Worm (Caenorhabditis elegans) whole organism, young adult: Measurements from ENCODE around the gene C02F12.5.

Source experiments
- B0261.1 ChIP-seq: sonication (generic microtip); optimal IDR thresholded peaks from 2 replicates; lab custom pipeline; 2016; ENCODE audit warnings: mild to moderate bottlenecking, missing genetic modification characterization, moderate library complexity, missing compliant biosample characterization
- F10E7.11 ChIP-seq: sonication (generic microtip); optimal IDR thresholded peaks from 2 replicates; lab custom pipeline; 2017; ENCODE audit warnings: mild to moderate bottlenecking, missing genetic modification characterization, moderate library complexity, missing compliant biosample characterization
- F22D6.2 ChIP-seq: sonication (generic microtip); optimal IDR thresholded peaks from 2 replicates; lab custom pipeline; 2016; ENCODE audit warnings: mild to moderate bottlenecking, missing genetic modification characterization, missing compliant biosample characterization
- F23B12.7 ChIP-seq: sonication (generic microtip); optimal IDR thresholded peaks from 2 replicates; lab custom pipeline; 2017; ENCODE audit warnings: missing genetic modification characterization, mild to moderate bottlenecking, missing compliant biosample characterization, antibody characterized with exemption, moderate library complexity; ENCODE audit not compliant: insufficient read depth
- F33H1.4 ChIP-seq: fragments of 200-800 bp; sonication (Bioruptor generic); IDR thresholded peaks from 2 replicates; pipeline ENCODE4 v1.3.6; 2022; ENCODE audit warnings: missing genetic modification reagents, missing genetic modification characterization, missing compliant biosample characterization
- F57A8.1 ChIP-seq: fragments of 200-800 bp; sonication (Bioruptor generic); optimal IDR thresholded peaks from 2 replicates; lab custom pipeline; 2018; ENCODE audit warnings: mild to moderate bottlenecking, missing genetic modification characterization, moderate library complexity, missing compliant biosample characterization
- T26A5.8 ChIP-seq: sonication (generic microtip); optimal IDR thresholded peaks from 2 replicates; lab custom pipeline; 2016; ENCODE audit warnings: missing genetic modification characterization, missing compliant biosample characterization
- akir-1 ChIP-seq: fragments of 200-800 bp; sonication (Bioruptor generic); optimal IDR thresholded peaks from 2 replicates; lab custom pipeline; 2018; ENCODE audit warnings: mild to moderate bottlenecking, missing genetic modification characterization, moderate library complexity, missing compliant biosample characterization
- attf-3 ChIP-seq: fragments of 200-800 bp; sonication (Bioruptor generic); conservative IDR thresholded peaks from 2 replicates; pipeline ENCODE4 v1.3.6; 2022; ENCODE audit warnings: missing genetic modification reagents, missing genetic modification characterization, missing compliant biosample characterization
- attf-6 ChIP-seq: fragments of 200-800 bp; sonication (Bioruptor generic); IDR thresholded peaks from 2 replicates; pipeline ENCODE4 v1.3.6; 2022; ENCODE audit warnings: missing genetic modification reagents, missing genetic modification characterization, missing compliant biosample characterization
- ceh-27 ChIP-seq: fragments of 200-800 bp; sonication (Bioruptor generic); optimal IDR thresholded peaks from 2 replicates; lab custom pipeline; 2018; ENCODE audit warnings: mild to moderate bottlenecking, missing genetic modification characterization, moderate library complexity, missing compliant biosample characterization
- ceh-40 ChIP-seq: fragments of 200-800 bp; sonication (Bioruptor generic); IDR thresholded peaks from 2 replicates; pipeline ENCODE4 v1.3.6; 2022; ENCODE audit warnings: missing genetic modification characterization, missing compliant biosample characterization
- chd-7 ChIP-seq: sonication (generic microtip); optimal IDR thresholded peaks from 2 replicates; lab custom pipeline; 2016; ENCODE audit warnings: mild to moderate bottlenecking, missing genetic modification characterization, moderate library complexity, missing compliant biosample characterization
- dox-1 ChIP-seq: fragments of 200-800 bp; sonication (Bioruptor generic); IDR thresholded peaks from 2 replicates; pipeline ENCODE4 v1.3.6; 2022; ENCODE audit warnings: missing genetic modification reagents, missing genetic modification characterization, missing compliant biosample characterization
- dpl-1 ChIP-seq: fragments of 150-350 bp; optimal IDR thresholded peaks from 2 replicates; lab custom pipeline; 2014; ENCODE audit warnings: missing biosample characterization, missing genetic modification reagents, missing genetic modification characterization
- egl-18 ChIP-seq: fragments of 200-800 bp; sonication (Bioruptor generic); IDR thresholded peaks from 2 replicates; pipeline ENCODE4 v1.3.6; 2022; ENCODE audit warnings: missing genetic modification reagents, missing genetic modification characterization, missing compliant biosample characterization
- ets-4 ChIP-seq: fragments of 200-800 bp; sonication (Bioruptor generic); optimal IDR thresholded peaks from 2 replicates; lab custom pipeline; 2018; ENCODE audit warnings: mild to moderate bottlenecking, missing genetic modification characterization, missing compliant biosample characterization
- gei-17 ChIP-seq: fragments of 200-800 bp; sonication (Bioruptor generic); optimal IDR thresholded peaks from 2 replicates; lab custom pipeline; 2018; ENCODE audit warnings: mild to moderate bottlenecking, missing genetic modification characterization, missing compliant biosample characterization
- him-1 ChIP-seq: sonication (generic microtip); optimal IDR thresholded peaks from 2 replicates; lab custom pipeline; 2016; ENCODE audit warnings: missing genotype, missing genetic modification reagents, missing genetic modification characterization, missing compliant biosample characterization
- lag-1 ChIP-seq: fragments of 200-800 bp; sonication (Bioruptor generic); IDR thresholded peaks from 2 replicates; pipeline ENCODE4 v1.3.6; 2022; ENCODE audit warnings: missing genetic modification reagents, missing genetic modification characterization, missing compliant biosample characterization
- let-526 ChIP-seq: fragments of 200-800 bp; sonication (Bioruptor generic); IDR thresholded peaks from 2 replicates; pipeline ENCODE4 v1.3.6; 2022; ENCODE audit warnings: missing genetic modification reagents, missing genetic modification characterization, missing compliant biosample characterization
- let-607 ChIP-seq, 2 experiments: fragments of 200-800 bp in 1 of 2; sonication (Bioruptor generic) in 1 of 2; sonication (generic microtip) in 1 of 2; optimal IDR thresholded peaks; 2 replicates each; lab custom pipeline; 2016 to 2018; ENCODE audit warnings: mild to moderate bottlenecking in 2 of 2, missing compliant biosample characterization in 2 of 2, missing genetic modification characterization in 2 of 2, moderate library complexity in 2 of 2, missing genotype in 1 of 2
- lin-26 ChIP-seq: fragments of 200-800 bp; sonication (Bioruptor generic); IDR thresholded peaks from 2 replicates; pipeline ENCODE4 v1.3.6; 2022; ENCODE audit warnings: missing genetic modification reagents, missing genetic modification characterization, missing compliant biosample characterization
- lin-40 ChIP-seq: sonication (generic microtip); optimal IDR thresholded peaks from 2 replicates; lab custom pipeline; 2016; ENCODE audit warnings: missing genetic modification characterization, mild to moderate bottlenecking, missing compliant biosample characterization, missing genotype, missing genetic modification reagents
- lsl-1 ChIP-seq: fragments of 200-800 bp; sonication (Bioruptor generic); optimal IDR thresholded peaks from 2 replicates; lab custom pipeline; 2018; ENCODE audit warnings: mild to moderate bottlenecking, missing genetic modification characterization, moderate library complexity, missing compliant biosample characterization
- madf-10 ChIP-seq: sonication (generic microtip); optimal IDR thresholded peaks from 2 replicates; lab custom pipeline; 2016; ENCODE audit warnings: mild to moderate bottlenecking, missing genetic modification characterization, missing compliant biosample characterization
- madf-3 ChIP-seq: fragments of 200-800 bp; sonication (Bioruptor generic); IDR thresholded peaks from 2 replicates; pipeline ENCODE4 v1.3.6; 2022; ENCODE audit warnings: missing genetic modification reagents, missing genetic modification characterization, missing compliant biosample characterization
- madf-6 ChIP-seq: fragments of 200-800 bp; sonication (Bioruptor generic); IDR thresholded peaks from 2 replicates; pipeline ENCODE4 v1.3.6; 2022; ENCODE audit warnings: missing genetic modification reagents, missing genetic modification characterization, missing compliant biosample characterization
- madf-8 ChIP-seq: fragments of 200-800 bp; sonication (Bioruptor generic); conservative IDR thresholded peaks from 2 replicates; pipeline ENCODE4 v1.3.6; 2022; ENCODE audit warnings: missing genetic modification reagents, missing genetic modification characterization, missing compliant biosample characterization
- mes-4 ChIP-seq: sonication (generic microtip); optimal IDR thresholded peaks from 2 replicates; lab custom pipeline; 2016; ENCODE audit warnings: missing genotype, missing genetic modification characterization, missing compliant biosample characterization
- mxl-1 ChIP-seq: sonication (generic microtip); optimal IDR thresholded peaks from 2 replicates; lab custom pipeline; 2016; ENCODE audit warnings: missing genetic modification characterization, missing compliant biosample characterization
- nfya-1 ChIP-seq: sonication (generic microtip); optimal IDR thresholded peaks from 2 replicates; lab custom pipeline; 2017; ENCODE audit warnings: antibody characterized with exemption, missing compliant biosample characterization, missing genetic modification characterization, borderline replicate concordance; ENCODE audit not compliant: insufficient read depth
- nhr-27 ChIP-seq: fragments of 200-800 bp; sonication (Bioruptor generic); optimal IDR thresholded peaks from 2 replicates; lab custom pipeline; 2018; ENCODE audit warnings: mild to moderate bottlenecking, missing genetic modification characterization, moderate library complexity, missing compliant biosample characterization
- nhr-90 ChIP-seq: sonication (generic microtip); optimal IDR thresholded peaks from 2 replicates; lab custom pipeline; 2016; ENCODE audit warnings: missing genotype, mild to moderate bottlenecking, missing genetic modification characterization, missing compliant biosample characterization
- pha-4 ChIP-seq: fragments of 150-350 bp; sonication (generic microtip); optimal IDR thresholded peaks from 2 replicates; lab custom pipeline; 2014; ENCODE audit warnings: missing biosample characterization, missing genetic modification reagents, missing genetic modification characterization
- rec-8 ChIP-seq, 2 experiments: sonication (generic microtip); optimal IDR thresholded peaks; 2 replicates each; lab custom pipeline; 2016; ENCODE audit warnings: mild to moderate bottlenecking in 2 of 2, missing genetic modification characterization in 2 of 2, missing genetic modification reagents in 2 of 2, missing genotype in 2 of 2, missing biosample characterization in 1 of 2, missing compliant biosample characterization in 1 of 2, moderate library complexity in 1 of 2
- rpc-1 ChIP-seq, 2 experiments: fragments of 150-350 bp in 1 of 2; sonication (generic microtip) in 1 of 2; optimal IDR thresholded peaks; 2 replicates each; lab custom pipeline; 2014 to 2018; ENCODE audit warnings: missing biosample characterization in 1 of 2, missing genetic modification characterization in 1 of 2, missing genetic modification reagents in 1 of 2, missing genotype in 1 of 2
- sea-2 ChIP-seq: fragments of 200-800 bp; sonication (Bioruptor generic); IDR thresholded peaks from 2 replicates; pipeline ENCODE4 v1.3.6; 2022; ENCODE audit warnings: missing genetic modification characterization, missing compliant biosample characterization
- snpc-1.3 ChIP-seq: sonication (generic microtip); optimal IDR thresholded peaks from 2 replicates; lab custom pipeline; 2017; ENCODE audit warnings: missing genetic modification characterization, mild to moderate bottlenecking, missing compliant biosample characterization, antibody characterized with exemption, moderate library complexity, missing genotype, missing genetic modification reagents; ENCODE audit not compliant: insufficient read depth
- somi-1 ChIP-seq: fragments of 200-800 bp; sonication (Bioruptor generic); optimal IDR thresholded peaks from 2 replicates; lab custom pipeline; 2018; ENCODE audit warnings: mild to moderate bottlenecking, missing genetic modification characterization, missing compliant biosample characterization
- tbp1 ChIP-seq: fragments of 200-800 bp; sonication (Bioruptor generic); optimal IDR thresholded peaks from 2 replicates; lab custom pipeline; 2018; ENCODE audit warnings: mild to moderate bottlenecking, missing genetic modification characterization, missing compliant biosample characterization
- tbx-9 ChIP-seq: sonication (generic microtip); optimal IDR thresholded peaks from 2 replicates; lab custom pipeline; 2016; ENCODE audit warnings: borderline replicate concordance, missing genetic modification characterization, inconsistent platforms, missing compliant biosample characterization
- unc-130 ChIP-seq: sonication (generic microtip); optimal IDR thresholded peaks from 2 replicates; lab custom pipeline; 2016; ENCODE audit warnings: missing genetic modification reagents, missing genetic modification characterization, missing compliant biosample characterization
- zfh-2 ChIP-seq: fragments of 200-800 bp; sonication (Bioruptor generic); conservative IDR thresholded peaks from 2 replicates; pipeline ENCODE4 v1.3.6; 2022; ENCODE audit warnings: missing genetic modification reagents, missing genetic modification characterization, missing compliant biosample characterization

The C02F12.5 gene

ce11 chrX:3655972-3656371 is 15.9 kb downstream of the C02F12.5 start, which contains the start of gene R11G1.7:
Gene R11G1.7, plus strand, starts transcription at chrX:3656272.
- no peak for TF ChIP-seq let-526 (GFP tag; lab: Robert Waterston, UW)
- TF ChIP-seq rpc-1 (optimal IDR thresholded peaks at IDR 0.05; lab: Kevin White, UChicago): no peak
- no peak for TF ChIP-seq rpc-1 (tag; optimal IDR thresholded peaks at IDR 0.05; lab: Kevin White, UChicago)
- TF ChIP-seq madf-3 (GFP tag; lab: Robert Waterston, UW): no peak
- TF ChIP-seq T26A5.8: no peak
- no peak for TF ChIP-seq let-607 (tag; optimal IDR thresholded peaks at IDR 0.05; lab: Kevin White, UChicago)
- no peak for TF ChIP-seq nfya-1 (tag; lab: Kevin White, UChicago)
- TF ChIP-seq ets-4 (GFP tag; lab: Kevin White, UChicago): no peak
- TF ChIP-seq madf-6 (GFP tag; lab: Robert Waterston, UW): no peak
- TF ChIP-seq somi-1 (GFP tag; lab: Kevin White, UChicago): no peak
- no peak for TF ChIP-seq lin-26 (GFP tag; lab: Robert Waterston, UW)
- TF ChIP-seq snpc-1.3 (tag; lab: Kevin White, UChicago): no peak
- TF ChIP-seq akir-1: no peak
- TF ChIP-seq ceh-40 (GFP tag; lab: Robert Waterston, UW): no peak

ce11 chrX:3654623-3655022 is 17.3 kb downstream of the C02F12.5 start, which contains the start of gene R11G1.11:
Gene R11G1.11, plus strand, starts transcription at chrX:3654923.
- TF ChIP-seq nhr-90 (tag; lab: Kevin White, UChicago) (no peak), him-1 (tag; lab: Kevin White, UChicago) (no peak), gei-17 (GFP tag; lab: Kevin White, UChicago) (no peak), tbp1 (GFP tag; lab: Kevin White, UChicago) (no peak), lag-1 (no peak), egl-18 (GFP tag; lab: Robert Waterston, UW) (no peak), attf-3 (GFP tag; lab: Robert Waterston, UW) (no peak), B0261.1 (tag; lab: Kevin White, UChicago) (no peak), F10E7.11 (no peak), dpl-1 (GFP tag; lab: Kevin White, UChicago) (no peak), sea-2 (GFP tag; lab: Robert Waterston, UW) (no peak), nhr-27 (tag; lab: Kevin White, UChicago) (no peak), attf-6 (no peak)

- TF ChIP-seq F33H1.4 (GFP tag; lab: Robert Waterston, UW) (no peak), F22D6.2 (no peak), tbx-9 (tag; lab: Kevin White, UChicago) (no peak), mes-4 (no peak), madf-8 (GFP tag; lab: Robert Waterston, UW) (no peak), lin-40 (tag; lab: Kevin White, UChicago) (peak; percentile 39), ceh-27 (GFP tag; lab: Kevin White, UChicago) (no peak), F57A8.1 (no peak), pha-4 (tag; lab: Kevin White, UChicago) (no peak), lsl-1 (no peak), nfya-1 (tag; lab: Kevin White, UChicago) (no peak), F23B12.7 (no peak), chd-7 (tag; lab: Kevin White, UChicago) (no peak), madf-10 (no peak), dox-1 (GFP tag; lab: Robert Waterston, UW) (0 out of 2 replicates have a peak, but pooled peaks have one; percentile 20), let-607 (tag; optimal IDR thresholded peaks at IDR 0.05; lab: Kevin White, UChicago) (peak in 1 of 2 experiments; percentile 3), mxl-1 (tag; lab: Kevin White, UChicago) (no peak), unc-130 (GFP tag; lab: Kevin White, UChicago) (no peak), rec-8 (tag; optimal IDR thresholded peaks at IDR 0.05; lab: Kevin White, UChicago) (no peak), zfh-2 (GFP tag; lab: Robert Waterston, UW) (no peak)
Observed at ce11 chrX:3650100-3650809, 21.6 kb downstream of the C02F12.5 start, which contains the start of the genes sax-1 and R11G1.2. Gene sax-1, minus strand, starts transcription at chrX:3650150. Gene R11G1.2, plus strand, starts transcription at chrX:3650614.
